Worm (Caenorhabditis elegans) whole organism, L2 larva: ENCODE data around the gene C24H10.2.

Source experiments
- C34F6.9 ChIP-seq: fragments of 150-350 bp; optimal IDR thresholded peaks from 2 replicates; lab custom pipeline; 2014; ENCODE audit warnings: missing biosample characterization, missing genetic modification characterization
- R02D3.7 ChIP-seq: fragments of 150-350 bp; optimal IDR thresholded peaks from 2 replicates; lab custom pipeline; 2014; ENCODE audit warnings: missing biosample characterization, missing genetic modification characterization
- Y55F3AM.14 ChIP-seq: fragments of 200-800 bp; sonication (Bioruptor generic); optimal IDR thresholded peaks from 2 replicates; lab custom pipeline; 2018; ENCODE audit warnings: mild to moderate bottlenecking, missing genetic modification characterization, missing compliant biosample characterization
- ZK546.5 ChIP-seq: sonication (generic microtip); optimal IDR thresholded peaks from 2 replicates; lab custom pipeline; 2017; ENCODE audit warnings: missing biosample characterization, missing genetic modification characterization
- aly-2 ChIP-seq: fragments of 150-350 bp; optimal IDR thresholded peaks from 2 replicates; lab custom pipeline; 2014; ENCODE audit warnings: missing biosample characterization, missing genetic modification characterization
- ama-1 ChIP-seq: fragments of 150-350 bp; optimal IDR thresholded peaks from 2 replicates; lab custom pipeline; 2018; ENCODE audit warnings: inconsistent platforms
- blmp-1 ChIP-seq: sonication (generic microtip); optimal IDR thresholded peaks from 2 replicates; lab custom pipeline; 2017; ENCODE audit warnings: missing genetic modification characterization, mild to moderate bottlenecking, missing compliant biosample characterization, antibody characterized with exemption, moderate library complexity; ENCODE audit not compliant: insufficient read depth
- ceh-16 ChIP-seq: fragments of 150-350 bp; optimal IDR thresholded peaks from 2 replicates; lab custom pipeline; 2014; ENCODE audit warnings: missing biosample characterization, missing genetic modification characterization
- crh-2 ChIP-seq: sonication (generic microtip); optimal IDR thresholded peaks from 2 replicates; lab custom pipeline; 2017; ENCODE audit warnings: missing biosample characterization, missing genetic modification characterization
- dmd-4 ChIP-seq: sonication (generic microtip); optimal IDR thresholded peaks from 2 replicates; lab custom pipeline; 2017; ENCODE audit warnings: missing biosample characterization, missing genetic modification characterization
- fos-1 ChIP-seq: fragments of 150-350 bp; optimal IDR thresholded peaks from 2 replicates; lab custom pipeline; 2014; ENCODE audit warnings: missing biosample characterization, missing genetic modification characterization
- gmeb-1 ChIP-seq: fragments of 150-350 bp; optimal IDR thresholded peaks from 2 replicates; lab custom pipeline; 2014; ENCODE audit warnings: missing biosample characterization, missing genetic modification characterization
- lin-13 ChIP-seq: fragments of 150-350 bp; optimal IDR thresholded peaks from 2 replicates; lab custom pipeline; 2014; ENCODE audit warnings: missing biosample characterization, missing genetic modification reagents, missing genetic modification characterization
- mbf-1 ChIP-seq: sonication (generic microtip); optimal IDR thresholded peaks from 2 replicates; lab custom pipeline; 2017; ENCODE audit warnings: missing biosample characterization, missing genetic modification characterization
- mdl-1 ChIP-seq, 2 experiments: fragments of 150-350 bp in 1 of 2; sonication (generic microtip) in 1 of 2; optimal IDR thresholded peaks; 2 replicates each; lab custom pipeline; 2017; ENCODE audit warnings: missing biosample characterization in 2 of 2, missing genetic modification characterization in 2 of 2
- nhr-10 ChIP-seq: sonication (generic microtip); optimal IDR thresholded peaks from 2 replicates; lab custom pipeline; 2017; ENCODE audit warnings: missing biosample characterization, missing genetic modification characterization
- nhr-11 ChIP-seq: fragments of 150-350 bp; optimal IDR thresholded peaks from 2 replicates; lab custom pipeline; 2014; ENCODE audit warnings: missing biosample characterization, missing genetic modification characterization
- nhr-21 ChIP-seq: fragments of 150-350 bp; optimal IDR thresholded peaks from 2 replicates; lab custom pipeline; 2014; ENCODE audit warnings: missing biosample characterization, missing genetic modification characterization
- nhr-23 ChIP-seq: fragments of 150-350 bp; optimal IDR thresholded peaks from 2 replicates; lab custom pipeline; 2014; ENCODE audit warnings: missing biosample characterization, missing genetic modification reagents, missing genetic modification characterization
- nhr-25 ChIP-seq: fragments of 150-350 bp; sonication (generic microtip); optimal IDR thresholded peaks from 3 replicates; lab custom pipeline; 2014; ENCODE audit warnings: missing biosample characterization, missing genetic modification characterization
- nhr-6 ChIP-seq: fragments of 150-350 bp; optimal IDR thresholded peaks from 2 replicates; lab custom pipeline; 2014; ENCODE audit warnings: missing biosample characterization, missing genetic modification characterization
- peb-1 ChIP-seq: fragments of 150-350 bp; optimal IDR thresholded peaks from 2 replicates; lab custom pipeline; 2014; ENCODE audit warnings: missing biosample characterization, missing genetic modification characterization
- sem-4 ChIP-seq: fragments of 150-350 bp; optimal IDR thresholded peaks from 2 replicates; lab custom pipeline; 2014; ENCODE audit warnings: missing biosample characterization, missing genetic modification reagents, missing genetic modification characterization
- sma-3 ChIP-seq: sonication (generic microtip); optimal IDR thresholded peaks from 2 replicates; lab custom pipeline; 2016; ENCODE audit warnings: missing genetic modification reagents, missing genetic modification characterization, missing compliant biosample characterization
- sma-9 ChIP-seq, 2 experiments: fragments of 150-350 bp in 1 of 2; sonication (generic microtip) in 1 of 2; optimal IDR thresholded peaks; 2 replicates each; lab custom pipeline; 2014 to 2016; ENCODE audit warnings: missing genetic modification characterization in 2 of 2, mild to moderate bottlenecking in 1 of 2, missing biosample characterization in 1 of 2, missing compliant biosample characterization in 1 of 2, missing genetic modification reagents in 1 of 2, moderate library complexity in 1 of 2
- unc-55 ChIP-seq: fragments of 150-350 bp; sonication (generic microtip); optimal IDR thresholded peaks from 3 replicates; lab custom pipeline; 2014; ENCODE audit warnings: missing biosample characterization, missing genetic modification reagents, missing genetic modification characterization
- unc-62 ChIP-seq: fragments of 150-350 bp; optimal IDR thresholded peaks from 2 replicates; lab custom pipeline; 2014; ENCODE audit warnings: missing biosample characterization, missing genetic modification reagents, missing genetic modification characterization
- ztf-1 ChIP-seq: fragments of 200-800 bp; sonication (Bioruptor generic); conservative IDR thresholded peaks from 2 replicates; pipeline ENCODE4 v1.3.6; 2022; ENCODE audit warnings: missing genetic modification characterization, missing compliant biosample characterization
- ztf-11 ChIP-seq: sonication (generic microtip); optimal IDR thresholded peaks from 2 replicates; lab custom pipeline; 2017; ENCODE audit warnings: missing biosample characterization, missing genetic modification characterization

The C24H10.2 gene

ce11 chrX:5103422-5103821 is 39.0 kb downstream of the C24H10.2 start:
- TF ChIP-seq Y55F3AM.14 (GFP tag; lab: Kevin White, UChicago) (no peak), sem-4 (tag; lab: Kevin White, UChicago) (no peak)

DNA sequence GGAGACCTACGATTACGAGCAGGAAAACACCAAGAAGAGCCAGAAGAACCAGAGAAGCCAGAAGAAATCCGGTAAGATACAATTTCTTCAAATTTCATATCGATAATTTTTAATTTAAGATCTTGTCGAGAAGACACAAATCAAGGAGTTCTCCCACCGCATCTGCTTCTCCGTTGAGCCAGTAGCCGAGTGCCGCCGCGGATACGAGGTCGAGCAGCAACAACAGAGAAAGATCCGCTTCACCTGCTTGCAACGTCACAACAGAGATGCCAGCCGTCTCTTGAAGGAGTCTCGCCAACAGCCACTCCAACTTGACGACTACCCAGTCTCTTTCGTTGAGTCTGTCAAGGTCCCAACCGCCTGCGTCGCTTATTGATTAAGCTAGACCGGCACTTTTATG is 41.3 kb downstream of the C24H10.2 start:
- TF ChIP-seq lin-13 (no peak), nhr-21 (no peak), R02D3.7 (tag; lab: Kevin White, UChicago) (no peak), sma-9 (GFP tag; optimal IDR thresholded peaks at IDR 0.05; lab: Kevin White, UChicago) (no peak), sma-9 (tag; optimal IDR thresholded peaks at IDR 0.05; lab: Kevin White, UChicago) (no peak), Y55F3AM.14 (GFP tag; lab: Kevin White, UChicago) (no peak), nhr-10 (tag; lab: Kevin White, UChicago) (no peak), nhr-25 (tag; lab: Kevin White, UChicago) (no peak), sma-3 (GFP tag; lab: Kevin White, UChicago) (no peak)
- TF ChIP-seq, all 48 proteins: peak for 0

- no peak for TF ChIP-seq sem-4 (tag; lab: Kevin White, UChicago)
- no peak for TF ChIP-seq nhr-23 (tag; lab: Kevin White, UChicago)
- TF ChIP-seq nhr-10 (tag; lab: Kevin White, UChicago), result no peak
- TF ChIP-seq ZK546.5 (tag; lab: Kevin White, UChicago), result no peak
- no peak for TF ChIP-seq blmp-1 (tag; lab: Kevin White, UChicago)
- no peak for TF ChIP-seq ztf-1
- TF ChIP-seq nhr-25 (tag; lab: Kevin White, UChicago), result no peak
- TF ChIP-seq C34F6.9 (tag; lab: Kevin White, UChicago), result no peak
Observed at ce11 chrX:5106187-5106694, 41.8 kb downstream of the C24H10.2 start.

DNA sequence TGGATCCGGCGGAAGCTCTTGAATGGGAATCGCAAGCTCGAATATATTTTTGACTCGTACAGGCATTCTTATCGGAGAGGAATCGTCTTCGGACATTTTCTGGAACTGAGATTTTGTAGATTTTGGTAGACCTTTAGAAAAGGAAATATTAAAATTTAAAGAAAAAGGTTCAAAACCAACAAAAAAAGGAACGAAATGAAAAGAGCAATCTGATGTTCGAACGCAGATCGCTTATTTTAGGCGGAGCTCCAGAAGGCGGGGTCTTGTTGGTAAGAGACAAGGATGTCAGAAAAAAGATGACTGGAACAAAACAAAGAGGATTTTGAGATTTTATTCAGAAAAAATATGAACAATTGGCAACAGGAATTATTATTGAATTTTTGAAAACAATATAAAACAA is 42.5 kb downstream of the C24H10.2 start, which contains the start of gene C42D8.9:
C42D8.9 (minus strand) TSS at position 101 of the 400 bp plus-strand sequence.
- TF ChIP-seq nhr-10 (tag; lab: Kevin White, UChicago), result no peak
- TF ChIP-seq nhr-6 (tag; lab: Kevin White, UChicago), result no peak
- no peak for TF ChIP-seq C34F6.9 (tag; lab: Kevin White, UChicago)
- no peak for TF ChIP-seq ZK546.5 (tag; lab: Kevin White, UChicago)
- TF ChIP-seq peb-1 (tag; lab: Kevin White, UChicago), result no peak
- no peak for TF ChIP-seq gmeb-1 (tag; lab: Kevin White, UChicago)

DNA sequence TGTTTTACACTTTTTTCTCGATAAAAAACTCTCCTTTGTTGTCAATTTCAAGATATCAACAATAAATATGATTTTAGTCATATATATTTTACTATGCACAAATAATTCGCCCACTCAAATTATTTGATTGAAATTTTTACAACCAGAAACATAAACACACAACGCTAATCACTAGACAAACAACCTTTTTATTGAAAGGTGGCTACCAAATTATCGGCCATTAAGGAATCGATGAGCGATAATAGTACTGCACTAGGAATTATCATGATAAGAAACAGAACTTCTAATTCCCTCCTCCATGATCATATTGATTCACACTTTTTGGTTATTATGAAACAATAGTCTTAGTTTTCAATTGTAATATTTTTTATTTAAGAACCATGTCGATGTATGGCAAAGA is 44.7 kb downstream of the C24H10.2 start, which contains the start of gene C42D8.1:
C42D8.1 (plus strand) TSS at position 377 of the 400 bp plus-strand sequence.
- TF ChIP-seq nhr-25 (tag; lab: Kevin White, UChicago) (no peak), R02D3.7 (tag; lab: Kevin White, UChicago) (no peak), C34F6.9 (tag; lab: Kevin White, UChicago) (no peak), aly-2 (no peak), nhr-6 (tag; lab: Kevin White, UChicago) (no peak), fos-1 (peak; percentile 83), sem-4 (tag; lab: Kevin White, UChicago) (no peak), sma-9 (GFP tag; optimal IDR thresholded peaks at IDR 0.05; lab: Kevin White, UChicago) (peak; percentile 22), sma-9 (tag; optimal IDR thresholded peaks at IDR 0.05; lab: Kevin White, UChicago) (no peak), blmp-1 (tag; lab: Kevin White, UChicago) (no peak), crh-2 (tag; lab: Kevin White, UChicago) (peak; percentile 18), Y55F3AM.14 (GFP tag; lab: Kevin White, UChicago) (no peak)

ce11 chrX:5111894-5112293 is 47.5 kb downstream of the C24H10.2 start:
- TF ChIP-seq nhr-11 (tag; lab: Kevin White, UChicago) (no peak), mdl-1 (tag; optimal IDR thresholded peaks at IDR 0.05; lab: Kevin White, UChicago) (no peak), unc-62 (GFP tag; lab: Kevin White, UChicago) (no peak), ama-1 (no peak), mbf-1 (tag; lab: Kevin White, UChicago) (no peak), unc-55 (no peak), nhr-21 (no peak), sma-3 (GFP tag; lab: Kevin White, UChicago) (no peak), ztf-11 (tag; lab: Kevin White, UChicago) (no peak), sem-4 (tag; lab: Kevin White, UChicago) (no peak), nhr-10 (tag; lab: Kevin White, UChicago) (no peak), ceh-16 (tag; lab: Kevin White, UChicago) (no peak), dmd-4 (tag; lab: Kevin White, UChicago) (no peak), R02D3.7 (tag; lab: Kevin White, UChicago) (no peak), sma-9 (GFP tag; optimal IDR thresholded peaks at IDR 0.05; lab: Kevin White, UChicago) (no peak), sma-9 (tag; optimal IDR thresholded peaks at IDR 0.05; lab: Kevin White, UChicago) (no peak)
- TF ChIP-seq, all 48 proteins: peak for 0
